Fruit fly (Drosophila melanogaster) whole organism, adult: ENCODE measurements around the gene spirit.

Experiments
- CG12768 ChIP-seq: fragments of 200-800 bp; sonication (Bioruptor generic); optimal IDR thresholded peaks from 2 replicates; lab custom pipeline; 2017; ENCODE audit warnings: missing biosample characterization, missing genetic modification characterization, mild to moderate bottlenecking, moderate library complexity, missing genetic modification reagents
- CG1620 ChIP-seq: fragments of 200-800 bp; sonication (Bioruptor generic); optimal IDR thresholded peaks from 2 replicates; lab custom pipeline; 2016; ENCODE audit warnings: missing biosample characterization, missing genetic modification characterization
- CG33017 ChIP-seq: fragments of 200-800 bp; sonication (Bioruptor generic); optimal IDR thresholded peaks from 2 replicates; lab custom pipeline; 2018; ENCODE audit warnings: missing biosample characterization, mild to moderate bottlenecking, missing genetic modification characterization, moderate library complexity
- CG5204 ChIP-seq: fragments of 200-800 bp; sonication (Bioruptor generic); optimal IDR thresholded peaks from 2 replicates; lab custom pipeline; 2016; ENCODE audit warnings: missing biosample characterization, missing genetic modification characterization
- Clk ChIP-seq: fragments of 200-800 bp; sonication (Bioruptor generic); optimal IDR thresholded peaks from 2 replicates; lab custom pipeline; 2017; ENCODE audit warnings: missing biosample characterization, missing genetic modification characterization
- Crg-1 ChIP-seq: fragments of 200-800 bp; sonication (Bioruptor generic); optimal IDR thresholded peaks from 2 replicates; lab custom pipeline; 2016; ENCODE audit warnings: missing biosample characterization, missing genetic modification characterization
- Mnt ChIP-seq: fragments of 200-800 bp; sonication (Bioruptor generic); optimal IDR thresholded peaks from 2 replicates; lab custom pipeline; 2016; ENCODE audit warnings: missing biosample characterization, mild to moderate bottlenecking, missing genetic modification characterization
- kay ChIP-seq: fragments of 200-800 bp; sonication (Bioruptor generic); peaks from one replicate; lab custom pipeline; 2016; ENCODE audit warnings: missing biosample characterization, missing genetic modification characterization, borderline replicate concordance
- toe ChIP-seq: fragments of 200-800 bp; sonication (Bioruptor generic); optimal IDR thresholded peaks from 2 replicates; lab custom pipeline; 2016; ENCODE audit warnings: missing biosample characterization, missing genetic modification characterization

DNA sequence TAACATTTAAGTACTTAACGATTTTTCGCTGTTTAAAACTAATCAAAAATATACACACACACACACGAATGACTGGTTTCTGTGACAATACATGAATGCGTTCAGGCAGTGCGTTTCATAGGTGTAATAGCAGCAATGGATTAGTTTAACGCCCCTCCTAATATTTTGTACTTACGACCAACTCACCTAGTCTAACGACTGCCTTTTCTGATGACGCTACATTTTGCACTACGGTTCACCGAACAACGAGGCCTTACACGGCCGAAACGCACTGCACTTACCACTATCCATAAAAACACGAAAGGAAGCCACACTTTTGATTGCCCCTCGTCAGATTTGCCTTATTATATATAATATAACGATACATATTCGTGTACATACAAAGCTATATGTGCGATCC, 27.8 kb upstream of the spirit start:
- no peak for TF ChIP-seq Crg-1 (GFP tag; lab: Kevin White, UChicago)
- no peak for TF ChIP-seq Mnt (GFP tag; lab: Kevin White, UChicago)
- no peak for TF ChIP-seq kay (GFP tag; lab: Kevin White, UChicago)
- no peak for TF ChIP-seq toe
- TF ChIP-seq Clk (GFP tag; lab: Kevin White, UChicago), result no peak
- TF ChIP-seq CG5204, result no peak
- no peak for TF ChIP-seq CG1620 (GFP tag; lab: Kevin White, UChicago)
- no peak for TF ChIP-seq CG12768 (GFP tag; lab: Kevin White, UChicago)
- no peak for TF ChIP-seq CG33017 (tag; lab: Kevin White, UChicago)
